Worm (Caenorhabditis elegans) whole organism, L4 larva: Measurements from ENCODE around the gene dmd-3.

Experiments used
- F37D6.2 ChIP-seq: sonication (generic microtip); optimal IDR thresholded peaks from 2 replicates; lab custom pipeline; 2016; ENCODE audit warnings: mild to moderate bottlenecking, missing genetic modification characterization, missing compliant biosample characterization
- F49E8.2 ChIP-seq: sonication (generic microtip); optimal IDR thresholded peaks from 2 replicates; lab custom pipeline; 2016; ENCODE audit warnings: missing compliant biosample characterization, mild to moderate bottlenecking, missing genetic modification characterization, borderline replicate concordance
- T20F7.1 ChIP-seq: fragments of 200-800 bp; sonication (Bioruptor generic); optimal IDR thresholded peaks from 2 replicates; lab custom pipeline; 2018; ENCODE audit warnings: mild to moderate bottlenecking, missing genetic modification characterization, missing compliant biosample characterization
- T26A8.4 ChIP-seq: fragments of 200-800 bp; sonication (Bioruptor generic); IDR thresholded peaks from 2 replicates; pipeline ENCODE4 v1.3.6; 2022; ENCODE audit warnings: missing genetic modification characterization, missing compliant biosample characterization
- Y105C5A.15 ChIP-seq: fragments of 200-800 bp; sonication (Bioruptor generic); IDR thresholded peaks from 2 replicates; pipeline ENCODE4 v1.3.6; 2022; ENCODE audit warnings: missing genetic modification characterization, missing compliant biosample characterization
- Y5F2A.4 ChIP-seq: fragments of 200-800 bp; sonication (Bioruptor generic); optimal IDR thresholded peaks from 2 replicates; lab custom pipeline; 2018; ENCODE audit warnings: mild to moderate bottlenecking, missing genetic modification characterization, missing compliant biosample characterization
- Y75B8A.6 ChIP-seq: fragments of 200-800 bp; sonication (Bioruptor generic); IDR thresholded peaks from 2 replicates; pipeline ENCODE4 v1.3.6; 2022; ENCODE audit warnings: missing genetic modification reagents, missing genetic modification characterization, missing compliant biosample characterization
- ZK337.2 ChIP-seq: fragments of 200-800 bp; sonication (Bioruptor generic); IDR thresholded peaks from 2 replicates; pipeline ENCODE4 v1.3.6; 2022; ENCODE audit warnings: missing genetic modification reagents, missing genetic modification characterization, missing compliant biosample characterization
- ZK546.5 ChIP-seq, 2 experiments: sonication (generic microtip); optimal IDR thresholded peaks; 2 replicates each; lab custom pipeline; 2017; ENCODE audit warnings: missing biosample characterization in 2 of 2, missing genetic modification characterization in 2 of 2
- aha-1 ChIP-seq: fragments of 150-350 bp; peaks from one replicate; lab custom pipeline; 2014; ENCODE audit warnings: missing biosample characterization, missing genetic modification characterization
- aly-2 ChIP-seq: sonication (generic microtip); optimal IDR thresholded peaks from 2 replicates; lab custom pipeline; 2018; ENCODE audit warnings: missing biosample characterization, missing genetic modification characterization
- ceh-20 ChIP-seq: fragments of 200-800 bp; sonication (Bioruptor generic); IDR thresholded peaks from 2 replicates; pipeline ENCODE4 v1.3.6; 2022; ENCODE audit warnings: missing genetic modification reagents, missing genetic modification characterization, missing compliant biosample characterization
- ceh-28 ChIP-seq: fragments of 150-350 bp; optimal IDR thresholded peaks from 2 replicates; lab custom pipeline; 2014; ENCODE audit warnings: missing biosample characterization, missing genetic modification reagents, missing genetic modification characterization
- ceh-44 ChIP-seq: fragments of 200-800 bp; sonication (Bioruptor generic); IDR thresholded peaks from 2 replicates; pipeline ENCODE4 v1.3.6; 2022; ENCODE audit warnings: missing genetic modification reagents, missing genetic modification characterization, missing compliant biosample characterization
- ceh-62 ChIP-seq: sonication (generic microtip); optimal IDR thresholded peaks from 2 replicates; lab custom pipeline; 2017; ENCODE audit warnings: missing biosample characterization, missing genetic modification characterization
- ceh-82 ChIP-seq: sonication (generic microtip); optimal IDR thresholded peaks from 2 replicates; lab custom pipeline; 2017; ENCODE audit warnings: missing biosample characterization, missing genetic modification characterization
- ces-1 ChIP-seq: fragments of 150-350 bp; sonication (generic microtip); optimal IDR thresholded peaks from 4 replicates; lab custom pipeline; 2014; ENCODE audit warnings: missing biosample characterization, missing genetic modification reagents, missing genetic modification characterization
- daf-12 ChIP-seq: fragments of 150-350 bp; optimal IDR thresholded peaks from 2 replicates; lab custom pipeline; 2014; ENCODE audit warnings: missing biosample characterization, missing genetic modification reagents, missing genetic modification characterization
- daf-16 ChIP-seq, 3 experiments: sonication (generic microtip); optimal IDR thresholded peaks; 2 replicates each; lab custom pipeline; 2016 to 2017; ENCODE audit warnings: missing genetic modification characterization in 3 of 3, missing genetic modification reagents in 3 of 3, mild to moderate bottlenecking in 2 of 3, missing compliant biosample characterization in 2 of 3, missing biosample characterization in 1 of 3, moderate library complexity in 1 of 3
- daf-19 ChIP-seq: fragments of 200-800 bp; sonication (Bioruptor generic); conservative IDR thresholded peaks from 2 replicates; pipeline ENCODE4 v1.3.6; 2022; ENCODE audit warnings: missing genetic modification characterization, missing compliant biosample characterization
- dpl-1 ChIP-seq: fragments of 150-350 bp; optimal IDR thresholded peaks from 2 replicates; lab custom pipeline; 2014; ENCODE audit warnings: missing biosample characterization, missing genetic modification reagents, missing genetic modification characterization
- duxl-1 ChIP-seq: sonication (generic microtip); optimal IDR thresholded peaks from 2 replicates; lab custom pipeline; 2016; ENCODE audit warnings: mild to moderate bottlenecking, missing genetic modification characterization, moderate library complexity, missing compliant biosample characterization; ENCODE audit not compliant: poor library complexity
- egl-43 ChIP-seq: fragments of 200-800 bp; sonication (Bioruptor generic); IDR thresholded peaks from 2 replicates; pipeline ENCODE4 v1.3.6; 2022; ENCODE audit warnings: missing genetic modification reagents, missing genetic modification characterization, missing compliant biosample characterization
- fkh-10 ChIP-seq: fragments of 150-350 bp; optimal IDR thresholded peaks from 2 replicates; lab custom pipeline; 2014; ENCODE audit warnings: missing biosample characterization, missing genetic modification reagents, missing genetic modification characterization
- hlh-11 ChIP-seq: fragments of 200-800 bp; sonication (Bioruptor generic); optimal IDR thresholded peaks from 2 replicates; lab custom pipeline; 2018; ENCODE audit warnings: mild to moderate bottlenecking, missing genetic modification characterization, missing compliant biosample characterization
- jun-1 ChIP-seq: fragments of 150-350 bp; optimal IDR thresholded peaks from 2 replicates; lab custom pipeline; 2014; ENCODE audit warnings: missing biosample characterization, missing genetic modification reagents, missing genetic modification characterization
- lin-1 ChIP-seq: fragments of 200-800 bp; sonication (Bioruptor generic); IDR thresholded peaks from 2 replicates; pipeline ENCODE4 v1.3.6; 2022; ENCODE audit warnings: missing genetic modification reagents, missing genetic modification characterization, missing compliant biosample characterization
- lin-15B ChIP-seq: fragments of 150-350 bp; sonication (generic microtip); optimal IDR thresholded peaks from 3 replicates; lab custom pipeline; 2014; ENCODE audit warnings: missing biosample characterization, missing genetic modification characterization
- lin-29 ChIP-seq: fragments of 200-800 bp; sonication (Bioruptor generic); IDR thresholded peaks from 2 replicates; pipeline ENCODE4 v1.3.6; 2022; ENCODE audit warnings: missing genetic modification reagents, missing genetic modification characterization, missing compliant biosample characterization
- lir-3 ChIP-seq: sonication (generic microtip); optimal IDR thresholded peaks from 2 replicates; lab custom pipeline; 2016; ENCODE audit warnings: mild to moderate bottlenecking, missing genetic modification characterization, missing compliant biosample characterization
- mdl-1 ChIP-seq, 2 experiments: fragments of 150-350 bp in 1 of 2; sonication (generic microtip) in 1 of 2; optimal IDR thresholded peaks; 2 replicates each; lab custom pipeline; 2014 to 2017; ENCODE audit warnings: missing biosample characterization in 2 of 2, missing genetic modification characterization in 2 of 2
- mdt-29 ChIP-seq: fragments of 200-800 bp; sonication (Bioruptor generic); IDR thresholded peaks from 2 replicates; pipeline ENCODE4 v1.3.6; 2022; ENCODE audit warnings: missing genetic modification reagents, missing genetic modification characterization, missing compliant biosample characterization
- mep-1 ChIP-seq: fragments of 150-350 bp; sonication (generic microtip); optimal IDR thresholded peaks from 3 replicates; lab custom pipeline; 2014; ENCODE audit warnings: missing biosample characterization, missing genetic modification characterization
- mes-2 ChIP-seq: sonication (generic microtip); optimal IDR thresholded peaks from 2 replicates; lab custom pipeline; 2016; ENCODE audit warnings: missing genotype, mild to moderate bottlenecking, missing genetic modification characterization, missing compliant biosample characterization; ENCODE audit not compliant: poor library complexity, severe bottlenecking
- mxl-2 ChIP-seq: fragments of 200-800 bp; sonication (Bioruptor generic); conservative IDR thresholded peaks from 2 replicates; pipeline ENCODE4 v1.3.6; 2022; ENCODE audit warnings: missing genetic modification reagents, missing genetic modification characterization, missing compliant biosample characterization
- nhr-11 ChIP-seq: fragments of 150-350 bp; optimal IDR thresholded peaks from 2 replicates; lab custom pipeline; 2014; ENCODE audit warnings: missing biosample characterization, missing genetic modification characterization
- nhr-42 ChIP-seq: fragments of 200-800 bp; sonication (Bioruptor generic); IDR thresholded peaks from 2 replicates; pipeline ENCODE4 v1.3.6; 2022; ENCODE audit warnings: missing genetic modification characterization, missing compliant biosample characterization
- nhr-48 ChIP-seq: sonication (generic microtip); optimal IDR thresholded peaks from 2 replicates; lab custom pipeline; 2016; ENCODE audit warnings: mild to moderate bottlenecking, missing genetic modification characterization, missing compliant biosample characterization
- nhr-6 ChIP-seq: fragments of 150-350 bp; optimal IDR thresholded peaks from 2 replicates; lab custom pipeline; 2014; ENCODE audit warnings: missing biosample characterization, missing genetic modification characterization
- pha-4 ChIP-seq, 2 experiments: fragments of 150-350 bp in 1 of 2; fragments of 200-800 bp in 1 of 2; sonication (Bioruptor generic) in 1 of 2; IDR thresholded peaks in 1 of 2; optimal IDR thresholded peaks in 1 of 2; 2 replicates each; pipeline versions ENCODE4 v1.3.6 to Lab custom; 2014 to 2022; ENCODE audit warnings: missing genetic modification characterization in 2 of 2, missing genetic modification reagents in 2 of 2, missing biosample characterization in 1 of 2, missing compliant biosample characterization in 1 of 2
- php-3 ChIP-seq: fragments of 200-800 bp; sonication (Bioruptor generic); IDR thresholded peaks from 2 replicates; pipeline ENCODE4 v1.3.6; 2022; ENCODE audit warnings: missing genetic modification reagents, missing genetic modification characterization, missing compliant biosample characterization
- snpc-4 ChIP-seq: fragments of 150-350 bp; optimal IDR thresholded peaks from 2 replicates; lab custom pipeline; 2014; ENCODE audit warnings: missing biosample characterization, missing genetic modification characterization
- spr-1 ChIP-seq: sonication (generic microtip); optimal IDR thresholded peaks from 2 replicates; lab custom pipeline; 2016; ENCODE audit warnings: mild to moderate bottlenecking, missing genetic modification characterization, missing compliant biosample characterization
- spr-3 ChIP-seq: fragments of 200-800 bp; sonication (Bioruptor generic); optimal IDR thresholded peaks from 2 replicates; lab custom pipeline; 2018; ENCODE audit warnings: mild to moderate bottlenecking, missing genetic modification characterization, missing compliant biosample characterization
- unc-39 ChIP-seq: sonication (generic microtip); optimal IDR thresholded peaks from 2 replicates; lab custom pipeline; 2017; ENCODE audit warnings: missing biosample characterization, missing genetic modification characterization
- vab-7 ChIP-seq: fragments of 200-800 bp; sonication (Bioruptor generic); IDR thresholded peaks from 2 replicates; pipeline ENCODE4 v1.3.6; 2022; ENCODE audit warnings: missing genetic modification reagents, missing genetic modification characterization, missing compliant biosample characterization
- zag-1 ChIP-seq: fragments of 150-350 bp; optimal IDR thresholded peaks from 2 replicates; lab custom pipeline; 2014; ENCODE audit warnings: missing biosample characterization, missing genetic modification characterization
- zip-11 ChIP-seq: fragments of 200-800 bp; sonication (Bioruptor generic); IDR thresholded peaks from 2 replicates; pipeline ENCODE4 v1.3.6; 2022; ENCODE audit warnings: missing genetic modification characterization, missing compliant biosample characterization
- zip-2 ChIP-seq: fragments of 150-350 bp; optimal IDR thresholded peaks from 2 replicates; lab custom pipeline; 2014; ENCODE audit warnings: missing biosample characterization, missing genetic modification characterization
- ztf-11 ChIP-seq: fragments of 150-350 bp; optimal IDR thresholded peaks from 2 replicates; lab custom pipeline; 2014; ENCODE audit warnings: missing biosample characterization, missing genetic modification characterization
- ztf-7 ChIP-seq: fragments of 150-350 bp; optimal IDR thresholded peaks from 2 replicates; lab custom pipeline; 2014; ENCODE audit warnings: missing biosample characterization, missing genetic modification characterization

The dmd-3 gene

ce11 chrV:19643015-19643414, 12.0 kb downstream of the dmd-3 start (continued):
- TF ChIP-seq dpl-1 (GFP tag; lab: Kevin White, UChicago) (peak; percentile 53), unc-39 (no peak), pha-4 (GFP tag; IDR thresholded peaks at IDR 0.05; lab: Robert Waterston, UW) (peak; percentile 94), pha-4 (tag; optimal IDR thresholded peaks at IDR 0.05; lab: Kevin White, UChicago) (no peak), vab-7 (GFP tag; lab: Robert Waterston, UW) (peak; percentile 90), mdt-29 (GFP tag; lab: Robert Waterston, UW) (peak; percentile 89), mep-1 (tag; lab: Kevin White, UChicago) (peak; percentile 91), aha-1 (tag; lab: Kevin White, UChicago) (peak; percentile 97), nhr-42 (GFP tag; lab: Robert Waterston, UW) (peak; percentile 95), zip-11 (GFP tag; lab: Robert Waterston, UW) (peak; percentile 87), nhr-48 (peak; percentile 81), Y75B8A.6 (peak; percentile 95), mes-2 (peak; percentile 90), ceh-62 (tag; lab: Kevin White, UChicago) (no peak), zag-1 (tag; lab: Kevin White, UChicago) (no peak), snpc-4 (no peak), ceh-28 (tag; lab: Kevin White, UChicago) (no peak), ceh-44 (GFP tag; lab: Robert Waterston, UW) (peak; percentile 97), F37D6.2 (tag; lab: Kevin White, UChicago) (peak; percentile 83), duxl-1 (tag; lab: Kevin White, UChicago) (peak; percentile 95), php-3 (GFP tag; lab: Robert Waterston, UW) (peak; percentile 82), nhr-11 (tag; lab: Kevin White, UChicago) (peak; percentile 70), lir-3 (tag; lab: Kevin White, UChicago) (peak; percentile 79), nhr-6 (peak; percentile 64), lin-29 (GFP tag; lab: Robert Waterston, UW) (peak; percentile 75), Y5F2A.4 (GFP tag; lab: Kevin White, UChicago) (peak; percentile 93), zip-2 (tag; lab: Kevin White, UChicago) (peak; percentile 81), T26A8.4 (GFP tag; lab: Robert Waterston, UW) (peak; percentile 95), F49E8.2 (tag; lab: Kevin White, UChicago) (peak; percentile 95), fkh-10 (no peak), daf-12 (no peak), ces-1 (GFP tag; lab: Kevin White, UChicago) (no peak), daf-16 (GFP tag; optimal IDR thresholded peaks at IDR 0.05; lab: Kevin White, UChicago) (peak; percentile 85 to 93), daf-16 (tag; optimal IDR thresholded peaks at IDR 0.05; lab: Kevin White, UChicago) (peak; percentile 67), jun-1 (tag; lab: Kevin White, UChicago) (peak; percentile 15), lin-15B (tag; lab: Kevin White, UChicago) (no peak), ceh-20 (GFP tag; lab: Robert Waterston, UW) (peak; percentile 89), mdl-1 (tag; optimal IDR thresholded peaks at IDR 0.05; lab: Kevin White, UChicago) (peak in 1 of 2 experiments; percentile 56), ceh-82 (tag; lab: Kevin White, UChicago) (no peak), ZK337.2 (peak; percentile 92), ztf-7 (tag; lab: Kevin White, UChicago) (peak; percentile 54), aly-2 (tag; lab: Kevin White, UChicago) (no peak), ZK546.5 (tag; optimal IDR thresholded peaks at IDR 0.05; lab: Kevin White, UChicago) (no peak), lin-1 (GFP tag; lab: Robert Waterston, UW) (peak; percentile 87), spr-1 (tag; lab: Kevin White, UChicago) (peak; percentile 92), Y105C5A.15 (peak; percentile 97), mxl-2 (peak; percentile 87), egl-43 (GFP tag; lab: Robert Waterston, UW) (peak; percentile 99), T20F7.1 (no peak), spr-3 (peak; percentile 91), daf-19 (GFP tag; lab: Robert Waterston, UW) (no peak), hlh-11 (tag; lab: Kevin White, UChicago) (peak; percentile 79), ztf-11 (no peak)
